Fruit fly (Drosophila melanogaster) whole organism, prepupa: ENCODE measurements around the gene CG9674.

Source experiments
- Blimp-1 ChIP-seq: fragments of 200-800 bp; sonication (Bioruptor generic); optimal IDR thresholded peaks from 3 replicates; lab custom pipeline; 2017; ENCODE audit warnings: missing biosample characterization, missing genetic modification characterization, mild to moderate bottlenecking, moderate library complexity, missing genetic modification reagents
- CG11294 ChIP-seq: fragments of 200-800 bp; sonication (Bioruptor generic); IDR thresholded peaks from 2 replicates; pipeline ENCODE4 v1.3.6; 2022; ENCODE audit warnings: missing biosample characterization, missing genetic modification characterization
- CG11902 ChIP-seq: fragments of 200-800 bp; sonication (Bioruptor generic); optimal IDR thresholded peaks from 3 replicates; lab custom pipeline; 2016; ENCODE audit warnings: missing biosample characterization, missing genetic modification characterization
- CG15336 ChIP-seq: fragments of 200-800 bp; sonication (Bioruptor generic); IDR thresholded peaks from 2 replicates; pipeline ENCODE4 v1.3.6; 2022; ENCODE audit warnings: missing biosample characterization, missing genetic modification characterization
- CG16779 ChIP-seq: fragments of 200-800 bp; sonication (Bioruptor generic); optimal IDR thresholded peaks from 3 replicates; lab custom pipeline; 2017; ENCODE audit warnings: missing biosample characterization, mild to moderate bottlenecking, missing genetic modification characterization
- CG4318 ChIP-seq: fragments of 200-800 bp; sonication (Bioruptor generic); optimal IDR thresholded peaks from 3 replicates; lab custom pipeline; 2017; ENCODE audit warnings: missing biosample characterization, mild to moderate bottlenecking, missing genetic modification characterization
- CG6163 ChIP-seq: fragments of 200-800 bp; sonication (Bioruptor generic); IDR thresholded peaks from 3 replicates; pipeline ENCODE4 v1.3.6; 2022; ENCODE audit warnings: missing biosample characterization, missing genetic modification characterization
- CG6792 ChIP-seq: fragments of 200-800 bp; sonication (Bioruptor generic); optimal IDR thresholded peaks from 3 replicates; lab custom pipeline; 2016; ENCODE audit warnings: missing biosample characterization, missing genetic modification characterization
- CG6808 ChIP-seq: fragments of 200-800 bp; sonication (Bioruptor generic); optimal IDR thresholded peaks from 3 replicates; lab custom pipeline; 2017; ENCODE audit warnings: missing biosample characterization, missing genetic modification characterization, mild to moderate bottlenecking, moderate library complexity, missing genetic modification reagents
- CG8632 ChIP-seq: fragments of 200-800 bp; sonication (Bioruptor generic); optimal IDR thresholded peaks from 3 replicates; lab custom pipeline; 2016; ENCODE audit warnings: missing biosample characterization, missing genetic modification characterization
- CG9139 ChIP-seq: fragments of 200-800 bp; sonication (Bioruptor generic); optimal IDR thresholded peaks from 3 replicates; lab custom pipeline; 2017; ENCODE audit warnings: missing biosample characterization, mild to moderate bottlenecking, missing genetic modification characterization
- Eip75B ChIP-seq: fragments of 200-800 bp; sonication (Bioruptor generic); optimal IDR thresholded peaks from 3 replicates; lab custom pipeline; 2016; ENCODE audit warnings: missing biosample characterization, missing genetic modification characterization
- Eip78C ChIP-seq: fragments of 200-800 bp; sonication (Bioruptor generic); peaks from one replicate; lab custom pipeline; 2016; ENCODE audit warnings: missing biosample characterization, missing genetic modification characterization
- Eip93F ChIP-seq: fragments of 200-800 bp; sonication (Bioruptor generic); optimal IDR thresholded peaks from 2 replicates; lab custom pipeline; 2016; ENCODE audit warnings: missing biosample characterization, mild to moderate bottlenecking, missing genetic modification characterization
- Gug ChIP-seq: fragments of 200-800 bp; sonication (Bioruptor generic); IDR thresholded peaks from 2 replicates; pipeline ENCODE4 v1.3.6; 2022; ENCODE audit warnings: missing biosample characterization, missing genetic modification characterization
- Hr4 ChIP-seq: fragments of 200-800 bp; sonication (Bioruptor generic); optimal IDR thresholded peaks from 3 replicates; lab custom pipeline; 2016; ENCODE audit warnings: missing biosample characterization, missing genetic modification characterization
- Met ChIP-seq: fragments of 200-800 bp; sonication (Bioruptor generic); optimal IDR thresholded peaks from 3 replicates; lab custom pipeline; 2016; ENCODE audit warnings: missing biosample characterization, missing genetic modification characterization
- OdsH ChIP-seq: fragments of 200-800 bp; sonication (Bioruptor generic); optimal IDR thresholded peaks from 3 replicates; lab custom pipeline; 2016; ENCODE audit warnings: missing biosample characterization, missing genetic modification characterization
- Smox ChIP-seq: fragments of 200-800 bp; sonication (Bioruptor generic); optimal IDR thresholded peaks from 3 replicates; lab custom pipeline; 2016; ENCODE audit warnings: missing biosample characterization, missing genetic modification characterization
- Sox102F ChIP-seq: fragments of 200-800 bp; sonication (Bioruptor generic); optimal IDR thresholded peaks from 2 replicates; lab custom pipeline; 2016; ENCODE audit warnings: missing biosample characterization, mild to moderate bottlenecking, missing genetic modification characterization
- Sox15 ChIP-seq: fragments of 200-800 bp; sonication (Bioruptor generic); optimal IDR thresholded peaks from 3 replicates; lab custom pipeline; 2016; ENCODE audit warnings: missing biosample characterization, missing genetic modification characterization
- achi ChIP-seq: fragments of 200-800 bp; sonication (Bioruptor generic); optimal IDR thresholded peaks from 3 replicates; lab custom pipeline; 2016; ENCODE audit warnings: missing biosample characterization, missing genetic modification characterization
- acj6 ChIP-seq: fragments of 200-800 bp; sonication (Bioruptor generic); optimal IDR thresholded peaks from 3 replicates; lab custom pipeline; 2016; ENCODE audit warnings: missing biosample characterization, missing genetic modification characterization
- cyc ChIP-seq: fragments of 200-800 bp; sonication (Bioruptor generic); optimal IDR thresholded peaks from 3 replicates; lab custom pipeline; 2016; ENCODE audit warnings: missing biosample characterization, missing genetic modification characterization
- dac ChIP-seq: fragments of 200-800 bp; sonication (Bioruptor generic); optimal IDR thresholded peaks from 2 replicates; lab custom pipeline; 2017; ENCODE audit warnings: missing biosample characterization, mild to moderate bottlenecking, missing genetic modification characterization
- dsx ChIP-seq: fragments of 200-800 bp; optimal IDR thresholded peaks from 3 replicates; lab custom pipeline; 2019; ENCODE audit warnings: missing biosample characterization, mild to moderate bottlenecking, missing genetic modification characterization, moderate library complexity; ENCODE audit not compliant: poor library complexity, severe bottlenecking
- eg ChIP-seq: fragments of 200-800 bp; sonication (Bioruptor generic); IDR thresholded peaks from 3 replicates; pipeline ENCODE4 v1.3.6; 2022; ENCODE audit warnings: missing biosample characterization, missing genetic modification characterization
- fd59A ChIP-seq: fragments of 200-800 bp; sonication (Bioruptor generic); optimal IDR thresholded peaks from 2 replicates; lab custom pipeline; 2017; ENCODE audit warnings: missing biosample characterization, mild to moderate bottlenecking, missing genetic modification characterization, missing genetic modification reagents
- fkh ChIP-seq: fragments of 200-800 bp; sonication (Bioruptor generic); optimal IDR thresholded peaks from 3 replicates; lab custom pipeline; 2017; ENCODE audit warnings: missing biosample characterization, mild to moderate bottlenecking, missing genetic modification characterization, moderate library complexity
- net ChIP-seq: fragments of 200-800 bp; sonication (Bioruptor generic); optimal IDR thresholded peaks from 3 replicates; lab custom pipeline; 2016; ENCODE audit warnings: missing biosample characterization, missing genetic modification characterization
- ss ChIP-seq, 2 experiments: fragments of 200-800 bp; sonication (Bioruptor generic); optimal IDR thresholded peaks; 2 replicates in 1 of 2; 3 replicates in 1 of 2; lab custom pipeline; 2017 to 2018; ENCODE audit warnings: mild to moderate bottlenecking in 2 of 2, missing biosample characterization in 2 of 2, missing genetic modification characterization in 2 of 2, moderate library complexity in 1 of 2
- svp ChIP-seq: fragments of 200-800 bp; sonication (Bioruptor generic); peaks from one replicate; lab custom pipeline; 2016; ENCODE audit warnings: missing biosample characterization, missing genetic modification characterization
- topi ChIP-seq: fragments of 200-800 bp; sonication (Bioruptor generic); optimal IDR thresholded peaks from 3 replicates; lab custom pipeline; 2016; ENCODE audit warnings: missing biosample characterization, missing genetic modification characterization
- vri ChIP-seq: fragments of 200-800 bp; sonication (Bioruptor generic); optimal IDR thresholded peaks from 3 replicates; lab custom pipeline; 2016; ENCODE audit warnings: missing biosample characterization, mild to moderate bottlenecking, missing genetic modification characterization

CG9674 gene

dm6 chr3L:16805806-16806719, 1.5 kb downstream of the CG9674 start (continued):
- no peak for TF ChIP-seq net
- TF ChIP-seq fd59A, result peak; percentile 29
- peak; percentile 7 for TF ChIP-seq vri
- 0 out of 2 replicates have a peak, but pooled peaks have one; percentile 20 for TF ChIP-seq CG15336 (GFP tag; lab: Robert Waterston, UW)
- TF ChIP-seq Sox102F (GFP tag; lab: Kevin White, UChicago), result peak; percentile 52
- peak; percentile 44 for TF ChIP-seq Smox
- TF ChIP-seq Sox15 (GFP tag; lab: Kevin White, UChicago), result peak; percentile 9
- peak; percentile 39 for TF ChIP-seq CG6792 (GFP tag; lab: Kevin White, UChicago)
- no peak for TF ChIP-seq Gug (GFP tag; lab: Robert Waterston, UW)
- TF ChIP-seq CG11294 (GFP tag; lab: Robert Waterston, UW), result 0 out of 2 replicates have a peak, but pooled peaks have one; percentile 9
- TF ChIP-seq CG11902 (GFP tag; lab: Kevin White, UChicago), result no peak
- peak; percentile 51 for TF ChIP-seq achi
- TF ChIP-seq Eip93F, result no peak
- peak; percentile 52 for TF ChIP-seq dsx (GFP tag; lab: Kevin White, UChicago)
- TF ChIP-seq topi, result peak; percentile 56
- TF ChIP-seq cyc (GFP tag; lab: Kevin White, UChicago), result peak; percentile 36
- no peak for TF ChIP-seq CG16779 (tag; lab: Kevin White, UChicago)
- no peak for TF ChIP-seq eg (GFP tag; lab: Robert Waterston, UW)
- peak; percentile 51 for TF ChIP-seq acj6 (GFP tag; lab: Kevin White, UChicago)
- peak; percentile 65 for TF ChIP-seq Eip75B (GFP tag; lab: Kevin White, UChicago)

- TF ChIP-seq CG6808 (peak; percentile 7), fkh (GFP tag; lab: Kevin White, UChicago) (peak; percentile 77), vri (peak; percentile 60), Eip78C (peak; percentile 54), CG4318 (GFP tag; lab: Kevin White, UChicago) (no peak), ss (GFP tag; optimal IDR thresholded peaks at IDR 0.05; lab: Kevin White, UChicago) (peak in 1 of 2 experiments; percentile 1), dsx (GFP tag; lab: Kevin White, UChicago) (no peak)
These were observed 2.9 kb downstream of the CG9674 start, which contains the start of gene nudC for dm6 chr3L:16804627-16805026. Gene nudC (plus strand): TSS chr3L:16804994.

DNA sequence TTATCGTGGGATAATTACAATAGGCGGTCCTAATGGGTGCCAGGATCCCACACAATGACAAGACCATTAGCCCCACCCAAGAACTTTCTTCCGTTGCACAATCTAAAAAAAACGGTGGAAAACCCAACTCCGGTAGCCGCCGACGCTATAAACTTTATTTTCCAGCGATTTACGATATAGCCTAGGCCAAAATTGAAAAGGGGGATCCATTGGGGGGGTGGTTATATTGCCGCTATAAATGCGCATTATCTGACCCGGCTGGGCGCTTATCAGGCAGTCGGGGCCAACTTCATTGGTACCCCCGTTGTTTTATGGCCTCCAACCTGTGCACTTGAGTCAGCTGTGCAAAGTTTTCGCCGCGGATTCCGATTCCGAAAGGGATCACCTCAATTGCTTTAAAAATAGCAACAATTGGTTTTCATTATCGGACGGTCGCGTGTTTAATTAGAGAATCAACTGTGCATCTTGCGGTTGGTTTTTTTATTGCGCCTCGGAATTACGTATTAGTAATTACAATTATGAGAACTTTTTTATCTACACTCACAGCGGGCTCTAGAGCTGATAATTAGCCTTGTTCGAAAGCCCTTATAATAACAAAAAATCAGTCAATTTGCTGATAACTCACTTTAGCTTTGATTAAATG, 3.7 kb downstream of the CG9674 start:
- TF ChIP-seq Hr4 (no peak), svp (peak; percentile 70), Met (GFP tag; lab: Kevin White, UChicago) (peak; percentile 16), vri (peak; percentile 93), eg (GFP tag; lab: Robert Waterston, UW) (peak; percentile 33; the same call in 1 of the 3 replicates), CG16779 (tag; lab: Kevin White, UChicago) (peak; percentile 37), CG9139 (GFP tag; lab: Kevin White, UChicago) (no peak), OdsH (GFP tag; lab: Kevin White, UChicago) (no peak), dac (no peak), topi (peak; percentile 13), Eip78C (peak; percentile 47), CG6163 (GFP tag; lab: Robert Waterston, UW) (peak; percentile 34; the same call in 1 of the 3 replicates), Gug (GFP tag; lab: Robert Waterston, UW) (0 out of 2 replicates have a peak, but pooled peaks have one; percentile 10), CG8632 (GFP tag; lab: Kevin White, UChicago) (no peak), Blimp-1 (GFP tag; lab: Kevin White, UChicago) (peak; percentile 15), CG4318 (GFP tag; lab: Kevin White, UChicago) (no peak), Eip93F (peak; percentile 13), Smox (peak; percentile 8), Sox102F (GFP tag; lab: Kevin White, UChicago) (peak; percentile 24)
